Worm (Caenorhabditis elegans): Measurements from ENCODE around the gene col-17.
"Not testable (repeated sequence)": the region's sequence is repeated elsewhere in the genome, so short reads cannot be mapped to it uniquely, and the experiment has no call there.

The col-17 gene

ce11 chrII:4860260-4860659, 7.1 kb downstream of the col-17 start, which contains the start of the genes nspd-5 and F11G11.4:
nspd-5 (minus strand) TSS chrII:4860360.
F11G11.4 (plus strand) TSS chrII:4860594.
- TF ChIP-seq tbx-8 (GFP tag; optimal IDR thresholded peaks at IDR 0.05); hlh-1 (tag; optimal IDR thresholded peaks at IDR 0.05); M03D4.4 (tag; optimal IDR thresholded peaks at IDR 0.05): not testable (repeated sequence)

- TF ChIP-seq bed-3 (GFP tag; optimal IDR thresholded peaks at IDR 0.05) = no peak
- no peak for TF ChIP-seq lsy-2 (tag; optimal IDR thresholded peaks at IDR 0.05)
- no peak for TF ChIP-seq pha-4 (tag; optimal IDR thresholded peaks at IDR 0.05)
- no peak for TF ChIP-seq mls-2 (tag; optimal IDR thresholded peaks at IDR 0.05)
- TF ChIP-seq ham-2 (GFP tag; optimal IDR thresholded peaks at IDR 0.05) = no peak
- no peak for TF ChIP-seq elt-1 (tag; optimal IDR thresholded peaks at IDR 0.05; ENCODE audit: borderline replicate concordance, insufficient read depth)
- TF ChIP-seq unc-39 (tag; optimal IDR thresholded peaks at IDR 0.05) = no peak
- TF ChIP-seq elt-3 (tag; optimal IDR thresholded peaks at IDR 0.05) = no peak
- no peak for TF ChIP-seq nhr-2 (tag; optimal IDR thresholded peaks at IDR 0.05)
- no peak for TF ChIP-seq ceh-39 (tag; optimal IDR thresholded peaks at IDR 0.05)
- TF ChIP-seq nhr-12 (tag; optimal IDR thresholded peaks at IDR 0.05) = no peak
- TF ChIP-seq tbx-8 (GFP tag; optimal IDR thresholded peaks at IDR 0.05) = no peak
- no peak for TF ChIP-seq ceh-83 (GFP tag; optimal IDR thresholded peaks at IDR 0.05)
- TF ChIP-seq mab-5 (tag; optimal IDR thresholded peaks at IDR 0.05) = no peak
- no peak for TF ChIP-seq nhr-237 (tag; optimal IDR thresholded peaks at IDR 0.05)
- TF ChIP-seq cnd-1 (tag; optimal IDR thresholded peaks at IDR 0.05) = no peak
Observed at ce11 chrII:4858906-4859411, 8.4 kb downstream of the col-17 start.

- TF ChIP-seq nhr-237 (tag; optimal IDR thresholded peaks at IDR 0.05) (no peak), hlh-1 (tag; optimal IDR thresholded peaks at IDR 0.05) (no peak), elt-1 (tag; optimal IDR thresholded peaks at IDR 0.05; ENCODE audit: borderline replicate concordance, insufficient read depth) (no peak), unc-39 (tag; optimal IDR thresholded peaks at IDR 0.05) (no peak)
Observed at ce11 chrII:4857873-4858364, 9.5 kb downstream of the col-17 start, which contains the start of gene F11G11.5. F11G11.5 (plus strand) TSS chrII:4857923.

- no peak for TF ChIP-seq bed-3 (GFP tag; optimal IDR thresholded peaks at IDR 0.05)
- no peak for TF ChIP-seq nhr-76 (tag; optimal IDR thresholded peaks at IDR 0.05)
- TF ChIP-seq lsy-2 (tag; optimal IDR thresholded peaks at IDR 0.05) = no peak
- no peak for TF ChIP-seq unc-62 (GFP tag; optimal IDR thresholded peaks at IDR 0.05)
- no peak for TF ChIP-seq zip-8 (tag; optimal IDR thresholded peaks at IDR 0.05)
- no peak for TF ChIP-seq nhr-12 (tag; optimal IDR thresholded peaks at IDR 0.05)
- no peak for TF ChIP-seq sptf-1 (tag; optimal IDR thresholded peaks at IDR 0.05)
- TF ChIP-seq mls-2 (tag; optimal IDR thresholded peaks at IDR 0.05) = no peak
- TF ChIP-seq elt-3 (tag; optimal IDR thresholded peaks at IDR 0.05) = no peak
- no peak for TF ChIP-seq tbx-8 (GFP tag; optimal IDR thresholded peaks at IDR 0.05)
- no peak for TF ChIP-seq ceh-83 (GFP tag; optimal IDR thresholded peaks at IDR 0.05)
- TF ChIP-seq ham-2 (GFP tag; optimal IDR thresholded peaks at IDR 0.05) = no peak
- no peak for TF ChIP-seq ceh-39 (tag; optimal IDR thresholded peaks at IDR 0.05)
- no peak for TF ChIP-seq ztf-11 (tag; optimal IDR thresholded peaks at IDR 0.05)
- TF ChIP-seq mep-1 (tag; optimal IDR thresholded peaks at IDR 0.05) = no peak
- no peak for TF ChIP-seq M03D4.4 (tag; optimal IDR thresholded peaks at IDR 0.05)
Observed at ce11 chrII:4857086-4857485, 10.3 kb downstream of the col-17 start.

ce11 chrII:4856113-4856512, 11.3 kb downstream of the col-17 start:
- no peak for TF ChIP-seq nhr-237 (tag; optimal IDR thresholded peaks at IDR 0.05)
- TF ChIP-seq elt-1 (tag; optimal IDR thresholded peaks at IDR 0.05; ENCODE audit: borderline replicate concordance, insufficient read depth) = peak; percentile 65

- TF ChIP-seq mab-5 (tag; optimal IDR thresholded peaks at IDR 0.05) (no peak), unc-120 (tag; optimal IDR thresholded peaks at IDR 0.05; ENCODE audit: poor library complexity, severe bottlenecking) (peak; percentile 5), sptf-1 (tag; optimal IDR thresholded peaks at IDR 0.05) (no peak)
Observed at ce11 chrII:4855489-4855888, 11.9 kb downstream of the col-17 start.

- TF ChIP-seq ham-2 (GFP tag; optimal IDR thresholded peaks at IDR 0.05) = no peak
- no peak for TF ChIP-seq unc-120 (tag; optimal IDR thresholded peaks at IDR 0.05; ENCODE audit: poor library complexity, severe bottlenecking)
- TF ChIP-seq zip-8 (tag; optimal IDR thresholded peaks at IDR 0.05) = no peak
- no peak for TF ChIP-seq mep-1 (tag; optimal IDR thresholded peaks at IDR 0.05)
- TF ChIP-seq elt-1 (tag; optimal IDR thresholded peaks at IDR 0.05; ENCODE audit: borderline replicate concordance, insufficient read depth) = no peak
- TF ChIP-seq hlh-1 (tag; optimal IDR thresholded peaks at IDR 0.05) = no peak
- TF ChIP-seq nhr-28 (tag; optimal IDR thresholded peaks at IDR 0.05) = no peak
- no peak for TF ChIP-seq tbx-8 (GFP tag; optimal IDR thresholded peaks at IDR 0.05)
- no peak for TF ChIP-seq lin-13 (tag; optimal IDR thresholded peaks at IDR 0.05)
- TF ChIP-seq mls-2 (tag; optimal IDR thresholded peaks at IDR 0.05) = no peak
- no peak for TF ChIP-seq ces-1 (GFP tag; optimal IDR thresholded peaks at IDR 0.05)
- no peak for TF ChIP-seq sptf-1 (tag; optimal IDR thresholded peaks at IDR 0.05)
- TF ChIP-seq M03D4.4 (tag; optimal IDR thresholded peaks at IDR 0.05) = no peak
Observed at ce11 chrII:4854761-4855160, 12.6 kb downstream of the col-17 start.

All from whole organism, mixed stage, embryonic.